Fruit fly (Drosophila melanogaster): Measurements from ENCODE around the gene CG11050.
A peak's percentile ranks its signal among the peaks of the same experiment; 100 is the strongest.

CG11050 gene

dm6 chr2L:6610683-6611373 is at the start of gene CG11050:
TSS of gene CG11050 (plus strand) at chr2L:6611011.
- TF ChIP-seq CTCF (optimal IDR thresholded peaks at IDR 0.05) (peak; percentile 71 to 72), CG8478 (optimal IDR thresholded peaks at IDR 0.05) (no peak)

- TF ChIP-seq CTCF (optimal IDR thresholded peaks at IDR 0.05) (peak in 1 of 2 experiments; percentile 11), CG8478 (optimal IDR thresholded peaks at IDR 0.05) (no peak)
These were observed 49.1 kb upstream of the CG11050 start, which contains the start of the genes Trmt6 and Ent2 for dm6 chr2L:6561463-6562357. TSS of gene Trmt6 (minus strand) at chr2L:6562289. TSS of gene Ent2 (plus strand) at chr2L:6562325.

dm6 chr2L:6562358-6562687 is 48.5 kb upstream of the CG11050 start:
- TF ChIP-seq CG8478 (optimal IDR thresholded peaks at IDR 0.05) (no peak), CTCF (optimal IDR thresholded peaks at IDR 0.05) (no peak)

dm6 chr2L:6564955-6565354 is 45.9 kb upstream of the CG11050 start:
- no peak for TF ChIP-seq CTCF (optimal IDR thresholded peaks at IDR 0.05)

- TF ChIP-seq CG8478 (optimal IDR thresholded peaks at IDR 0.05): no peak
- TF ChIP-seq CTCF (optimal IDR thresholded peaks at IDR 0.05): no peak
These were observed 44.7 kb upstream of the CG11050 start, which contains the start of gene CG13766 for dm6 chr2L:6566020-6566687. TSS of gene CG13766 (minus strand) at chr2L:6566181.

- TF ChIP-seq CTCF (optimal IDR thresholded peaks at IDR 0.05) (no peak), CG8478 (optimal IDR thresholded peaks at IDR 0.05) (no peak)
These were observed 31.8 kb upstream of the CG11050 start for dm6 chr2L:6579045-6579444.

dm6 chr2L:6584346-6584745 is 26.5 kb upstream of the CG11050 start:
- TF ChIP-seq CTCF (optimal IDR thresholded peaks at IDR 0.05) (peak; percentile 61 to 68), CG8478 (optimal IDR thresholded peaks at IDR 0.05) (no peak)

- TF ChIP-seq CTCF (optimal IDR thresholded peaks at IDR 0.05) (no peak), CG8478 (optimal IDR thresholded peaks at IDR 0.05) (no peak)
These were observed 15.8 kb upstream of the CG11050 start for dm6 chr2L:6595027-6595426.

- TF ChIP-seq CG8478 (optimal IDR thresholded peaks at IDR 0.05) (no peak), CTCF (optimal IDR thresholded peaks at IDR 0.05) (no peak)
These were observed 9.7 kb upstream of the CG11050 start, which contains the start of gene Dpp10 for dm6 chr2L:6601018-6601505. TSS of gene Dpp10 (minus strand) at chr2L:6601068.

dm6 chr2L:6611374-6612005 is 679 bp downstream of the CG11050 start:
- TF ChIP-seq CG8478 (optimal IDR thresholded peaks at IDR 0.05): no peak
- TF ChIP-seq CTCF (optimal IDR thresholded peaks at IDR 0.05): no peak

dm6 chr2L:6612477-6613004 is 1.7 kb downstream of the CG11050 start:
- TF ChIP-seq CTCF (optimal IDR thresholded peaks at IDR 0.05) (no peak), CG8478 (optimal IDR thresholded peaks at IDR 0.05) (no peak)

dm6 chr2L:6613156-6613555 is 2.3 kb downstream of the CG11050 start:
- no peak for TF ChIP-seq CG8478 (optimal IDR thresholded peaks at IDR 0.05)
- no peak for TF ChIP-seq CTCF (optimal IDR thresholded peaks at IDR 0.05)

dm6 chr2L:6614229-6614935 is 3.6 kb downstream of the CG11050 start:
- TF ChIP-seq CG8478 (optimal IDR thresholded peaks at IDR 0.05) (no peak), CTCF (optimal IDR thresholded peaks at IDR 0.05) (no peak)

- TF ChIP-seq CTCF (optimal IDR thresholded peaks at IDR 0.05) (no peak), CG8478 (optimal IDR thresholded peaks at IDR 0.05) (no peak)
These were observed 10.8 kb downstream of the CG11050 start, which contains the start of gene DIP-iota for dm6 chr2L:6621600-6621999. TSS of gene DIP-iota (minus strand) at chr2L:6621700.

Measured in S2 (cell line).